Worm (Caenorhabditis elegans) whole organism, L4 larva: ENCODE results near the gene zipt-2.1.

Experiments used
- T26A8.4 ChIP-seq: fragments of 200-800 bp; sonication (Bioruptor generic); IDR thresholded peaks from 2 replicates; pipeline ENCODE4 v1.3.6; 2022; ENCODE audit warnings: missing genetic modification characterization, missing compliant biosample characterization
- Y105C5A.15 ChIP-seq: fragments of 200-800 bp; sonication (Bioruptor generic); IDR thresholded peaks from 2 replicates; pipeline ENCODE4 v1.3.6; 2022; ENCODE audit warnings: missing genetic modification characterization, missing compliant biosample characterization
- ZK337.2 ChIP-seq: fragments of 200-800 bp; sonication (Bioruptor generic); IDR thresholded peaks from 2 replicates; pipeline ENCODE4 v1.3.6; 2022; ENCODE audit warnings: missing genetic modification reagents, missing genetic modification characterization, missing compliant biosample characterization
- aly-2 ChIP-seq: sonication (generic microtip); optimal IDR thresholded peaks from 2 replicates; lab custom pipeline; 2018; ENCODE audit warnings: missing biosample characterization, missing genetic modification characterization
- ama-1 ChIP-seq: fragments of 150-350 bp; optimal IDR thresholded peaks from 2 replicates; lab custom pipeline; 2014; ENCODE audit warnings: inconsistent platforms, mixed read lengths
- arid-1 ChIP-seq: fragments of 200-800 bp; sonication (Bioruptor generic); conservative IDR thresholded peaks from 2 replicates; pipeline ENCODE4 v1.3.6; 2022; ENCODE audit warnings: missing genetic modification reagents, missing genetic modification characterization, missing compliant biosample characterization
- attf-4 ChIP-seq: sonication (generic microtip); optimal IDR thresholded peaks from 3 replicates; lab custom pipeline; 2017; ENCODE audit warnings: missing biosample characterization, missing genetic modification characterization
- ceh-20 ChIP-seq: fragments of 200-800 bp; sonication (Bioruptor generic); IDR thresholded peaks from 2 replicates; pipeline ENCODE4 v1.3.6; 2022; ENCODE audit warnings: missing genetic modification reagents, missing genetic modification characterization, missing compliant biosample characterization
- ceh-32 ChIP-seq: sonication (generic microtip); optimal IDR thresholded peaks from 2 replicates; lab custom pipeline; 2016; ENCODE audit warnings: mild to moderate bottlenecking, missing genetic modification characterization, missing compliant biosample characterization; ENCODE audit not compliant: poor library complexity
- ceh-44 ChIP-seq: fragments of 200-800 bp; sonication (Bioruptor generic); IDR thresholded peaks from 2 replicates; pipeline ENCODE4 v1.3.6; 2022; ENCODE audit warnings: missing genetic modification reagents, missing genetic modification characterization, missing compliant biosample characterization
- ceh-82 ChIP-seq: sonication (generic microtip); optimal IDR thresholded peaks from 2 replicates; lab custom pipeline; 2017; ENCODE audit warnings: missing biosample characterization, missing genetic modification characterization
- ctbp-1 ChIP-seq: fragments of 200-800 bp; sonication (Bioruptor generic); IDR thresholded peaks from 2 replicates; pipeline ENCODE4 v1.3.6; 2022; ENCODE audit warnings: missing genetic modification reagents, missing genetic modification characterization, missing compliant biosample characterization
- daf-12 ChIP-seq: fragments of 150-350 bp; optimal IDR thresholded peaks from 2 replicates; lab custom pipeline; 2014; ENCODE audit warnings: missing biosample characterization, missing genetic modification reagents, missing genetic modification characterization
- dmd-6 ChIP-seq: fragments of 200-800 bp; sonication (Bioruptor generic); IDR thresholded peaks from 2 replicates; pipeline ENCODE4 v1.3.6; 2022; ENCODE audit warnings: missing genetic modification reagents, missing genetic modification characterization, missing compliant biosample characterization
- dmd-8 ChIP-seq: fragments of 200-800 bp; sonication (Bioruptor generic); IDR thresholded peaks from 2 replicates; pipeline ENCODE4 v1.3.6; 2022; ENCODE audit warnings: missing genetic modification characterization, missing compliant biosample characterization
- dmd-9 ChIP-seq: fragments of 200-800 bp; sonication (Bioruptor generic); IDR thresholded peaks from 2 replicates; pipeline ENCODE4 v1.3.6; 2022; ENCODE audit warnings: missing genetic modification reagents, missing genetic modification characterization, missing compliant biosample characterization
- dpl-1 ChIP-seq: fragments of 150-350 bp; optimal IDR thresholded peaks from 2 replicates; lab custom pipeline; 2014; ENCODE audit warnings: missing biosample characterization, missing genetic modification reagents, missing genetic modification characterization
- egl-27 ChIP-seq: sonication (generic microtip); optimal IDR thresholded peaks from 3 replicates; lab custom pipeline; 2017; ENCODE audit warnings: missing biosample characterization, missing genetic modification reagents, missing genetic modification characterization
- fkh-10 ChIP-seq: fragments of 150-350 bp; optimal IDR thresholded peaks from 2 replicates; lab custom pipeline; 2014; ENCODE audit warnings: missing biosample characterization, missing genetic modification reagents, missing genetic modification characterization
- hlh-30 ChIP-seq: sonication (generic microtip); optimal IDR thresholded peaks from 2 replicates; lab custom pipeline; 2017; ENCODE audit warnings: antibody characterized with exemption, mild to moderate bottlenecking, missing genetic modification characterization, missing compliant biosample characterization; ENCODE audit not compliant: insufficient read depth
- lim-7 ChIP-seq: fragments of 200-800 bp; sonication (Bioruptor generic); IDR thresholded peaks from 2 replicates; pipeline ENCODE4 v1.3.6; 2022; ENCODE audit warnings: missing genetic modification characterization, missing compliant biosample characterization
- lin-39 ChIP-seq: fragments of 150-350 bp; optimal IDR thresholded peaks from 2 replicates; lab custom pipeline; 2014; ENCODE audit warnings: missing biosample characterization, missing genetic modification reagents, missing genetic modification characterization
- lsy-2 ChIP-seq, 2 experiments: fragments of 150-350 bp in 1 of 2; sonication (generic microtip) in 1 of 2; optimal IDR thresholded peaks; 2 replicates each; lab custom pipeline; 2014 to 2017; ENCODE audit warnings: missing biosample characterization in 2 of 2, missing genetic modification characterization in 2 of 2
- mdl-1 ChIP-seq, 2 experiments: fragments of 150-350 bp in 1 of 2; sonication (generic microtip) in 1 of 2; optimal IDR thresholded peaks; 2 replicates each; lab custom pipeline; 2014 to 2017; ENCODE audit warnings: missing biosample characterization in 2 of 2, missing genetic modification characterization in 2 of 2
- mep-1 ChIP-seq: fragments of 150-350 bp; sonication (generic microtip); optimal IDR thresholded peaks from 3 replicates; lab custom pipeline; 2014; ENCODE audit warnings: missing biosample characterization, missing genetic modification characterization
- mes-2 ChIP-seq: sonication (generic microtip); optimal IDR thresholded peaks from 2 replicates; lab custom pipeline; 2016; ENCODE audit warnings: missing genotype, mild to moderate bottlenecking, missing genetic modification characterization, missing compliant biosample characterization; ENCODE audit not compliant: poor library complexity, severe bottlenecking
- mxl-2 ChIP-seq: fragments of 200-800 bp; sonication (Bioruptor generic); conservative IDR thresholded peaks from 2 replicates; pipeline ENCODE4 v1.3.6; 2022; ENCODE audit warnings: missing genetic modification reagents, missing genetic modification characterization, missing compliant biosample characterization
- mxl-3 ChIP-seq: fragments of 200-800 bp; sonication (Bioruptor generic); optimal IDR thresholded peaks from 2 replicates; lab custom pipeline; 2018; ENCODE audit warnings: mild to moderate bottlenecking, missing genetic modification characterization, missing compliant biosample characterization
- nhr-11 ChIP-seq: fragments of 150-350 bp; optimal IDR thresholded peaks from 2 replicates; lab custom pipeline; 2014; ENCODE audit warnings: missing biosample characterization, missing genetic modification characterization
- nhr-237 ChIP-seq: sonication (generic microtip); optimal IDR thresholded peaks from 2 replicates; lab custom pipeline; 2017; ENCODE audit warnings: missing biosample characterization, missing genetic modification characterization
- nhr-41 ChIP-seq: fragments of 200-800 bp; sonication (Bioruptor generic); IDR thresholded peaks from 2 replicates; pipeline ENCODE4 v1.3.6; 2022; ENCODE audit warnings: missing genetic modification reagents, missing genetic modification characterization, missing compliant biosample characterization
- nhr-42 ChIP-seq: fragments of 200-800 bp; sonication (Bioruptor generic); IDR thresholded peaks from 2 replicates; pipeline ENCODE4 v1.3.6; 2022; ENCODE audit warnings: missing genetic modification characterization, missing compliant biosample characterization
- nhr-48 ChIP-seq: sonication (generic microtip); optimal IDR thresholded peaks from 2 replicates; lab custom pipeline; 2016; ENCODE audit warnings: mild to moderate bottlenecking, missing genetic modification characterization, missing compliant biosample characterization
- nhr-77 ChIP-seq: fragments of 150-350 bp; optimal IDR thresholded peaks from 2 replicates; lab custom pipeline; 2014; ENCODE audit warnings: missing biosample characterization, missing genetic modification characterization
- pha-4 ChIP-seq, 2 experiments: fragments of 150-350 bp in 1 of 2; fragments of 200-800 bp in 1 of 2; sonication (Bioruptor generic) in 1 of 2; IDR thresholded peaks in 1 of 2; optimal IDR thresholded peaks in 1 of 2; 2 replicates each; pipeline versions ENCODE4 v1.3.6 to Lab custom; 2014 to 2022; ENCODE audit warnings: missing genetic modification characterization in 2 of 2, missing genetic modification reagents in 2 of 2, missing biosample characterization in 1 of 2, missing compliant biosample characterization in 1 of 2
- saeg-2 ChIP-seq: fragments of 200-800 bp; sonication (Bioruptor generic); IDR thresholded peaks from 2 replicates; pipeline ENCODE4 v1.3.6; 2022; ENCODE audit warnings: missing genetic modification reagents, missing genetic modification characterization, missing compliant biosample characterization
- snpc-1.2 ChIP-seq: fragments of 200-800 bp; sonication (Bioruptor generic); IDR thresholded peaks from 2 replicates; pipeline ENCODE4 v1.3.6; 2022; ENCODE audit warnings: missing genetic modification reagents, missing genetic modification characterization, missing compliant biosample characterization
- snpc-4 ChIP-seq: fragments of 150-350 bp; optimal IDR thresholded peaks from 2 replicates; lab custom pipeline; 2014; ENCODE audit warnings: missing biosample characterization, missing genetic modification characterization
- spr-1 ChIP-seq: sonication (generic microtip); optimal IDR thresholded peaks from 2 replicates; lab custom pipeline; 2016; ENCODE audit warnings: mild to moderate bottlenecking, missing genetic modification characterization, missing compliant biosample characterization
- tag-97 ChIP-seq: fragments of 200-800 bp; sonication (Bioruptor generic); IDR thresholded peaks from 2 replicates; pipeline ENCODE4 v1.3.6; 2022; ENCODE audit warnings: missing genetic modification characterization, missing compliant biosample characterization
- unc-130 ChIP-seq: sonication (generic microtip); optimal IDR thresholded peaks from 2 replicates; lab custom pipeline; 2016; ENCODE audit warnings: missing genetic modification reagents, missing genetic modification characterization, missing compliant biosample characterization
- unc-39 ChIP-seq: sonication (generic microtip); optimal IDR thresholded peaks from 2 replicates; lab custom pipeline; 2017; ENCODE audit warnings: missing biosample characterization, missing genetic modification characterization
- unc-62 ChIP-seq, 3 experiments: fragments of 150-350 bp in 1 of 3; sonication (generic microtip); optimal IDR thresholded peaks in 2 of 3; peaks in 1 of 3; 1 replicate in 1 of 3; 2 replicates in 2 of 3; lab custom pipeline; 2014 to 2017; ENCODE audit warnings: missing biosample characterization in 3 of 3, missing genetic modification characterization in 3 of 3, missing genetic modification reagents in 3 of 3, missing genotype in 1 of 3
- zag-1 ChIP-seq: fragments of 150-350 bp; optimal IDR thresholded peaks from 2 replicates; lab custom pipeline; 2014; ENCODE audit warnings: missing biosample characterization, missing genetic modification characterization
- zfp-2 ChIP-seq: sonication (generic microtip); optimal IDR thresholded peaks from 2 replicates; lab custom pipeline; 2016; ENCODE audit warnings: mild to moderate bottlenecking, missing genetic modification characterization, missing compliant biosample characterization
- zip-11 ChIP-seq: fragments of 200-800 bp; sonication (Bioruptor generic); IDR thresholded peaks from 2 replicates; pipeline ENCODE4 v1.3.6; 2022; ENCODE audit warnings: missing genetic modification characterization, missing compliant biosample characterization
- zip-2 ChIP-seq: fragments of 150-350 bp; optimal IDR thresholded peaks from 2 replicates; lab custom pipeline; 2014; ENCODE audit warnings: missing biosample characterization, missing genetic modification characterization

The zipt-2.1 gene

DNA sequence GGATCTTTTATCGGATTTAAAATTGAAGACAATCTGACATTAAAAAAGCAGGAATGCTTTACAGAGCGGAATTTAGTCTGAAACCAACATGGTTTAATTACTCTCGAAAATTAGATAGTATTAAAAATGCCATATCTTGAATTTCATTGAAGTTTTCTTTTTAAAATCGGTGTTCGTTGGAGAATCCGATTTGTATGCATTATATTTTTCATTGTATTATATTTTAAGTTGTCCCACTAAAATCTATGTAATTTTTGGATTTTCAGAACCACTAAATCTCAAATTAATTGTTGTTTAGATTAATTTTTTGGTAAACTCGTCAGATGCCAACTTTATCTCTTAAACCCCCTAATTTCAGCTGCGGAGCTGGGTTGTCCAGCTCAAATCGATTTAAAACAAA is 20.9 kb upstream of the zipt-2.1 start (continued):
- no peak for TF ChIP-seq ceh-44 (GFP tag; lab: Robert Waterston, UW)
- no peak for TF ChIP-seq lin-39 (tag; lab: Kevin White, UChicago)
- no peak for TF ChIP-seq nhr-48
- TF ChIP-seq zfp-2 (tag; lab: Kevin White, UChicago), result no peak
- no peak for TF ChIP-seq nhr-77 (tag; lab: Kevin White, UChicago)
- no peak for TF ChIP-seq ama-1 (lab: Kevin White, UChicago)
- no peak for TF ChIP-seq tag-97 (GFP tag; lab: Robert Waterston, UW)
- no peak for TF ChIP-seq zip-2
- no peak for TF ChIP-seq unc-130 (GFP tag; lab: Kevin White, UChicago)
- TF ChIP-seq ceh-82 (tag; lab: Kevin White, UChicago), result no peak
- no peak for TF ChIP-seq ZK337.2 (GFP tag; lab: Robert Waterston, UW)
- no peak for TF ChIP-seq mxl-2 (GFP tag; lab: Robert Waterston, UW)
- peak in 1 of 2 experiments; percentile 26 for TF ChIP-seq lsy-2 (tag; optimal IDR thresholded peaks at IDR 0.05; lab: Kevin White, UChicago)
- TF ChIP-seq egl-27 (tag; lab: Kevin White, UChicago), result no peak
- TF ChIP-seq ceh-20 (GFP tag; lab: Robert Waterston, UW), result no peak
- no peak for TF ChIP-seq daf-12 (tag; lab: Kevin White, UChicago)
- TF ChIP-seq unc-62 (GFP tag; optimal IDR thresholded peaks at IDR 0.05 in 1 of 2; lab: Kevin White, UChicago), result no peak
- no peak for TF ChIP-seq unc-62 (tag; optimal IDR thresholded peaks at IDR 0.05; lab: Kevin White, UChicago)
- TF ChIP-seq dmd-6 (GFP tag; lab: Robert Waterston, UW), result no peak
- TF ChIP-seq dpl-1 (GFP tag; lab: Kevin White, UChicago), result no peak
- no peak for TF ChIP-seq nhr-41
- no peak for TF ChIP-seq dmd-9 (GFP tag; lab: Robert Waterston, UW)
- TF ChIP-seq snpc-1.2, result no peak
- no peak for TF ChIP-seq hlh-30 (tag; lab: Kevin White, UChicago)
- peak; percentile 57; the same call in 1 of the 2 replicates for TF ChIP-seq ctbp-1 (GFP tag; lab: Robert Waterston, UW)
- no peak for TF ChIP-seq zip-11
- no peak for TF ChIP-seq mes-2
- TF ChIP-seq T26A8.4, result peak; percentile 86
- TF ChIP-seq saeg-2 (GFP tag; lab: Robert Waterston, UW), result no peak
- no peak for TF ChIP-seq aly-2
- peak; percentile 38 for TF ChIP-seq nhr-237 (tag; lab: Kevin White, UChicago)
- TF ChIP-seq pha-4 (GFP tag; IDR thresholded peaks at IDR 0.05; lab: Robert Waterston, UW), result no peak
- TF ChIP-seq pha-4 (tag; optimal IDR thresholded peaks at IDR 0.05; lab: Kevin White, UChicago), result no peak
- TF ChIP-seq ceh-32 (tag; lab: Kevin White, UChicago), result no peak
- TF ChIP-seq unc-39 (tag; lab: Kevin White, UChicago), result no peak
- 0 out of 2 replicates have a peak, but pooled peaks have one; percentile 29 for TF ChIP-seq arid-1 (GFP tag; lab: Robert Waterston, UW)
- TF ChIP-seq spr-1 (tag; lab: Kevin White, UChicago), result no peak
- TF ChIP-seq zag-1 (tag; lab: Kevin White, UChicago), result no peak
- TF ChIP-seq nhr-11 (tag; lab: Kevin White, UChicago), result no peak
- 0 out of 2 replicates have a peak, but pooled peaks have one; percentile 39 for TF ChIP-seq nhr-42 (GFP tag; lab: Robert Waterston, UW)
- TF ChIP-seq mxl-3 (GFP tag; lab: Kevin White, UChicago), result no peak
- no peak for TF ChIP-seq dmd-8 (GFP tag; lab: Robert Waterston, UW)
- TF ChIP-seq snpc-4, result no peak
- no peak for TF ChIP-seq attf-4
- TF ChIP-seq lim-7 (GFP tag; lab: Robert Waterston, UW), result 0 out of 2 replicates have a peak, but pooled peaks have one; percentile 28
- TF ChIP-seq Y105C5A.15 (GFP tag; lab: Robert Waterston, UW), result no peak
- TF ChIP-seq fkh-10 (GFP tag; lab: Kevin White, UChicago), result no peak
- TF ChIP-seq mdl-1 (tag; optimal IDR thresholded peaks at IDR 0.05; lab: Kevin White, UChicago), result no peak
- TF ChIP-seq mep-1, result peak; percentile 22
- TF ChIP-seq, all 104 proteins: peak for 13
